Fruit fly (Drosophila melanogaster) S2 (cell line): ENCODE data around the gene CG14332.

ENCODE experiments used
- CG8478 ChIP-seq: fragments of >200 bp; optimal IDR thresholded peaks from 2 replicates; lab custom pipeline; 2018
- CTCF ChIP-seq, 2 experiments: fragments of >200 bp; optimal IDR thresholded peaks; 2 replicates each; lab custom pipeline; 2018

- TF ChIP-seq CTCF (optimal IDR thresholded peaks at IDR 0.05; lab: Kevin White, UChicago) (peak; percentile 84 to 91), CG8478 (lab: Kevin White, UChicago) (no peak)
Observed at dm6 chr3R:17449402-17449801, 27.4 kb upstream of the CG14332 start.
